Worm (Caenorhabditis elegans) whole organism, late embryonic: Measurements from ENCODE around the gene K10H10.12.

Source experiments
- T23F11.4 ChIP-seq: fragments of 200-800 bp; sonication (Bioruptor generic); optimal IDR thresholded peaks from 2 replicates; lab custom pipeline; 2018; ENCODE audit warnings: mild to moderate bottlenecking, missing genetic modification characterization, missing compliant biosample characterization
- ceh-19 ChIP-seq: fragments of 200-800 bp; sonication (Bioruptor generic); optimal IDR thresholded peaks from 2 replicates; lab custom pipeline; 2018; ENCODE audit warnings: mild to moderate bottlenecking, missing genetic modification characterization, missing compliant biosample characterization
- ceh-6 ChIP-seq: fragments of 200-800 bp; sonication (Bioruptor generic); optimal IDR thresholded peaks from 2 replicates; lab custom pipeline; 2018; ENCODE audit warnings: mild to moderate bottlenecking, missing genetic modification characterization, missing compliant biosample characterization
- ceh-9 ChIP-seq: sonication (generic microtip); optimal IDR thresholded peaks from 2 replicates; lab custom pipeline; 2016; ENCODE audit warnings: mild to moderate bottlenecking, missing genetic modification characterization, inconsistent platforms, missing compliant biosample characterization
- dmd-4 ChIP-seq: sonication (generic microtip); optimal IDR thresholded peaks from 2 replicates; lab custom pipeline; 2016; ENCODE audit warnings: borderline replicate concordance, missing genetic modification characterization, missing compliant biosample characterization
- ets-4 ChIP-seq: sonication (generic microtip); optimal IDR thresholded peaks from 2 replicates; lab custom pipeline; 2016; ENCODE audit warnings: missing genetic modification characterization, missing compliant biosample characterization
- fkh-10 ChIP-seq: fragments of 150-350 bp; optimal IDR thresholded peaks from 2 replicates; lab custom pipeline; 2014; ENCODE audit warnings: missing biosample characterization, missing genetic modification reagents, missing genetic modification characterization
- fkh-6 ChIP-seq: sonication (generic microtip); optimal IDR thresholded peaks from 2 replicates; lab custom pipeline; 2016; ENCODE audit warnings: missing genetic modification characterization, missing compliant biosample characterization
- hlh-30 ChIP-seq: sonication (generic microtip); optimal IDR thresholded peaks from 2 replicates; lab custom pipeline; 2017; ENCODE audit warnings: antibody characterized with exemption, missing genetic modification characterization, missing compliant biosample characterization; ENCODE audit not compliant: insufficient read depth
- nfya-1 ChIP-seq: sonication (generic microtip); optimal IDR thresholded peaks from 2 replicates; lab custom pipeline; 2017; ENCODE audit warnings: missing genetic modification characterization, mild to moderate bottlenecking, missing compliant biosample characterization, antibody characterized with exemption, moderate library complexity
- pha-2 ChIP-seq: sonication (generic microtip); optimal IDR thresholded peaks from 2 replicates; lab custom pipeline; 2017; ENCODE audit warnings: mild to moderate bottlenecking, missing genetic modification characterization, missing compliant biosample characterization
- pha-4 ChIP-seq: fragments of 150-350 bp; optimal IDR thresholded peaks from 2 replicates; lab custom pipeline; 2018; ENCODE audit warnings: missing biosample characterization, missing genetic modification reagents, missing genetic modification characterization
- pqm-1 ChIP-seq: sonication (generic microtip); optimal IDR thresholded peaks from 2 replicates; lab custom pipeline; 2016; ENCODE audit warnings: missing genetic modification characterization, missing compliant biosample characterization
- sox-2 ChIP-seq: fragments of 200-800 bp; sonication (Bioruptor generic); IDR thresholded peaks from 2 replicates; pipeline ENCODE4 v1.3.6; 2022; ENCODE audit warnings: missing genetic modification reagents, missing genetic modification characterization, missing compliant biosample characterization

- TF ChIP-seq pqm-1 (tag; lab: Kevin White, UChicago) (no peak), fkh-10 (no peak), T23F11.4 (GFP tag; lab: Kevin White, UChicago) (no peak), nfya-1 (tag; lab: Kevin White, UChicago) (peak; percentile 4), ceh-19 (GFP tag; lab: Kevin White, UChicago) (no peak), dmd-4 (tag; lab: Kevin White, UChicago) (no peak), pha-4 (tag; lab: Kevin White, UChicago) (no peak), sox-2 (GFP tag; lab: Robert Waterston, UW) (no peak), ets-4 (no peak), ceh-6 (no peak), hlh-30 (tag; lab: Kevin White, UChicago) (no peak), fkh-6 (tag; lab: Kevin White, UChicago) (no peak), ceh-9 (tag; lab: Kevin White, UChicago) (no peak), pha-2 (tag; lab: Kevin White, UChicago) (no peak)
Measured at ce11 chrII:14489407-14489806, 16.7 kb downstream of the K10H10.12 start, which contains the start of gene vnut-1.
